Worm (Caenorhabditis elegans): ENCODE data around the gene srt-7.
"Not testable (repeated sequence)": the region's sequence is repeated elsewhere in the genome, so short reads cannot be mapped to it uniquely, and the experiment has no call there.

srt-7 gene

ce11 chrV:3086260-3086659, 4.7 kb downstream of the srt-7 start, which contains the start of gene srt-8:
srt-8 (plus strand) TSS chrV:3086560.
- no peak for TF ChIP-seq sea-1 (GFP tag; conservative IDR thresholded peaks at IDR 0.05)
- no peak for TF ChIP-seq B0310.2 (tag; optimal IDR thresholded peaks at IDR 0.05)
- TF ChIP-seq hmg-4 (GFP tag; optimal IDR thresholded peaks at IDR 0.05), result no peak
- TF ChIP-seq F13C5.2 (tag; optimal IDR thresholded peaks at IDR 0.05), result no peak
- TF ChIP-seq hnd-1 (tag; optimal IDR thresholded peaks at IDR 0.05), result no peak
- no peak for TF ChIP-seq ceh-36 (tag; optimal IDR thresholded peaks at IDR 0.05)
- TF ChIP-seq scrt-1 (GFP tag; IDR thresholded peaks at IDR 0.05), result no peak
- TF ChIP-seq aly-1 (tag; optimal IDR thresholded peaks at IDR 0.05), result no peak
- TF ChIP-seq tbx-37 (GFP tag; conservative IDR thresholded peaks at IDR 0.05), result no peak
- TF ChIP-seq ceh-13 (GFP tag; optimal IDR thresholded peaks at IDR 0.05), result no peak
- no peak for TF ChIP-seq pes-1 (GFP tag; IDR thresholded peaks at IDR 0.05)
- TF ChIP-seq flt-1 (GFP tag; IDR thresholded peaks at IDR 0.05), result no peak
- no peak for TF ChIP-seq ama-1 (optimal IDR thresholded peaks at IDR 0.05)
- no peak for TF ChIP-seq ets-7 (tag; optimal IDR thresholded peaks at IDR 0.05)
- TF ChIP-seq tbx-11 (GFP tag; IDR thresholded peaks at IDR 0.05), result no peak

ce11 chrV:3088768-3089167, 7.2 kb downstream of the srt-7 start, which contains the start of gene acs-21:
acs-21 (plus strand) TSS chrV:3089068.
- TF ChIP-seq aly-1 (tag; optimal IDR thresholded peaks at IDR 0.05) (no peak), hmbx-1 (tag; optimal IDR thresholded peaks at IDR 0.05) (no peak), hmg-4 (GFP tag; optimal IDR thresholded peaks at IDR 0.05) (no peak), sea-1 (GFP tag; conservative IDR thresholded peaks at IDR 0.05) (no peak), ceh-13 (GFP tag; optimal IDR thresholded peaks at IDR 0.05) (no peak), tbx-11 (GFP tag; IDR thresholded peaks at IDR 0.05) (no peak), B0310.2 (tag; optimal IDR thresholded peaks at IDR 0.05) (no peak), hnd-1 (tag; optimal IDR thresholded peaks at IDR 0.05) (no peak), tbx-37 (GFP tag; conservative IDR thresholded peaks at IDR 0.05) (no peak), ets-7 (tag; optimal IDR thresholded peaks at IDR 0.05) (no peak), flt-1 (GFP tag; IDR thresholded peaks at IDR 0.05) (no peak)

- TF ChIP-seq sea-1 (GFP tag; conservative IDR thresholded peaks at IDR 0.05) (no peak), hmbx-1 (tag; optimal IDR thresholded peaks at IDR 0.05) (no peak), F13C5.2 (tag; optimal IDR thresholded peaks at IDR 0.05) (no peak)
Measured at ce11 chrV:3094351-3094750, 12.8 kb downstream of the srt-7 start, which contains the start of gene cyp-33C9. cyp-33C9 (minus strand) TSS chrV:3094561.

ce11 chrV:3100527-3100926, 19.0 kb downstream of the srt-7 start:
- TF ChIP-seq ceh-36 (tag; optimal IDR thresholded peaks at IDR 0.05) (no peak), F13C5.2 (tag; optimal IDR thresholded peaks at IDR 0.05) (no peak), ceh-13 (GFP tag; optimal IDR thresholded peaks at IDR 0.05) (no peak), aly-1 (tag; optimal IDR thresholded peaks at IDR 0.05) (no peak), scrt-1 (GFP tag; IDR thresholded peaks at IDR 0.05) (no peak), tbx-37 (GFP tag; conservative IDR thresholded peaks at IDR 0.05) (no peak), hmbx-1 (tag; optimal IDR thresholded peaks at IDR 0.05) (no peak), tra-4 (tag; optimal IDR thresholded peaks at IDR 0.05) (no peak), hmg-4 (GFP tag; optimal IDR thresholded peaks at IDR 0.05) (no peak), hnd-1 (tag; optimal IDR thresholded peaks at IDR 0.05) (no peak), pes-1 (GFP tag; IDR thresholded peaks at IDR 0.05) (no peak), ets-7 (tag; optimal IDR thresholded peaks at IDR 0.05) (no peak), tbx-11 (GFP tag; IDR thresholded peaks at IDR 0.05) (no peak), B0310.2 (tag; optimal IDR thresholded peaks at IDR 0.05) (no peak), sea-1 (GFP tag; conservative IDR thresholded peaks at IDR 0.05) (no peak), flt-1 (GFP tag; IDR thresholded peaks at IDR 0.05) (no peak)

ce11 chrV:3102049-3102448, 20.5 kb downstream of the srt-7 start, which contains the start of gene Y73C8C.4:
Y73C8C.4 (minus strand) TSS chrV:3102149.
- TF ChIP-seq tbx-11 (GFP tag; IDR thresholded peaks at IDR 0.05); pes-1 (GFP tag; IDR thresholded peaks at IDR 0.05); sea-1 (GFP tag; conservative IDR thresholded peaks at IDR 0.05): not testable (repeated sequence)

ce11 chrV:3104134-3104533, 22.6 kb downstream of the srt-7 start, which contains the start of gene str-66:
str-66 (minus strand) TSS chrV:3104234.
- no peak for TF ChIP-seq sea-1 (GFP tag; conservative IDR thresholded peaks at IDR 0.05)
- no peak for TF ChIP-seq tbx-37 (GFP tag; conservative IDR thresholded peaks at IDR 0.05)
- no peak for TF ChIP-seq tra-4 (tag; optimal IDR thresholded peaks at IDR 0.05)
- TF ChIP-seq tbx-11 (GFP tag; IDR thresholded peaks at IDR 0.05), result no peak
- no peak for TF ChIP-seq ets-7 (tag; optimal IDR thresholded peaks at IDR 0.05)
- no peak for TF ChIP-seq F13C5.2 (tag; optimal IDR thresholded peaks at IDR 0.05)
- no peak for TF ChIP-seq ceh-36 (tag; optimal IDR thresholded peaks at IDR 0.05)
- no peak for TF ChIP-seq hmg-4 (GFP tag; optimal IDR thresholded peaks at IDR 0.05)
- TF ChIP-seq ama-1 (optimal IDR thresholded peaks at IDR 0.05), result no peak
- TF ChIP-seq flt-1 (GFP tag; IDR thresholded peaks at IDR 0.05), result no peak
- TF ChIP-seq scrt-1 (GFP tag; IDR thresholded peaks at IDR 0.05), result no peak
- TF ChIP-seq aly-1 (tag; optimal IDR thresholded peaks at IDR 0.05), result no peak
- no peak for TF ChIP-seq pes-1 (GFP tag; IDR thresholded peaks at IDR 0.05)
- no peak for TF ChIP-seq hnd-1 (tag; optimal IDR thresholded peaks at IDR 0.05)
- TF ChIP-seq B0310.2 (tag; optimal IDR thresholded peaks at IDR 0.05), result no peak
- no peak for TF ChIP-seq ceh-13 (GFP tag; optimal IDR thresholded peaks at IDR 0.05)

- TF ChIP-seq ceh-13 (GFP tag; optimal IDR thresholded peaks at IDR 0.05) (no peak), flt-1 (GFP tag; IDR thresholded peaks at IDR 0.05) (no peak), B0310.2 (tag; optimal IDR thresholded peaks at IDR 0.05) (no peak), hmbx-1 (tag; optimal IDR thresholded peaks at IDR 0.05) (no peak), tra-4 (tag; optimal IDR thresholded peaks at IDR 0.05) (no peak), ceh-36 (tag; optimal IDR thresholded peaks at IDR 0.05) (no peak), tbx-11 (GFP tag; IDR thresholded peaks at IDR 0.05) (no peak), hmg-4 (GFP tag; optimal IDR thresholded peaks at IDR 0.05) (no peak), hnd-1 (tag; optimal IDR thresholded peaks at IDR 0.05) (no peak), tbx-37 (GFP tag; conservative IDR thresholded peaks at IDR 0.05) (no peak), ama-1 (optimal IDR thresholded peaks at IDR 0.05) (no peak), aly-1 (tag; optimal IDR thresholded peaks at IDR 0.05) (no peak), sea-1 (GFP tag; conservative IDR thresholded peaks at IDR 0.05) (no peak)
Measured at ce11 chrV:3105810-3106209, 24.2 kb downstream of the srt-7 start, which contains the start of gene str-69. str-69 (minus strand) TSS chrV:3105910.
